Worm (Caenorhabditis elegans) whole organism, L4 larva: ENCODE measurements around the gene H35B03.1.

Experiments
- ZK546.5 ChIP-seq, 2 experiments: sonication (generic microtip); optimal IDR thresholded peaks; 2 replicates each; lab custom pipeline; 2017; ENCODE audit warnings: missing biosample characterization in 2 of 2, missing genetic modification characterization in 2 of 2
- ama-1 ChIP-seq: fragments of 150-350 bp; optimal IDR thresholded peaks from 2 replicates; lab custom pipeline; 2014; ENCODE audit warnings: inconsistent platforms, mixed read lengths
- ceh-28 ChIP-seq: fragments of 150-350 bp; optimal IDR thresholded peaks from 2 replicates; lab custom pipeline; 2014; ENCODE audit warnings: missing biosample characterization, missing genetic modification reagents, missing genetic modification characterization
- cey-2 ChIP-seq: sonication (generic microtip); optimal IDR thresholded peaks from 3 replicates; lab custom pipeline; 2017; ENCODE audit warnings: missing genetic modification characterization, mild to moderate bottlenecking, missing compliant biosample characterization, antibody characterized with exemption, borderline replicate concordance; ENCODE audit not compliant: insufficient read depth
- daf-16 ChIP-seq, 3 experiments: sonication (generic microtip); optimal IDR thresholded peaks; 2 replicates each; lab custom pipeline; 2016 to 2017; ENCODE audit warnings: missing genetic modification characterization in 3 of 3, missing genetic modification reagents in 3 of 3, mild to moderate bottlenecking in 2 of 3, missing compliant biosample characterization in 2 of 3, missing biosample characterization in 1 of 3, moderate library complexity in 1 of 3
- fkh-10 ChIP-seq: fragments of 150-350 bp; optimal IDR thresholded peaks from 2 replicates; lab custom pipeline; 2014; ENCODE audit warnings: missing biosample characterization, missing genetic modification reagents, missing genetic modification characterization
- mep-1 ChIP-seq: fragments of 150-350 bp; sonication (generic microtip); optimal IDR thresholded peaks from 3 replicates; lab custom pipeline; 2014; ENCODE audit warnings: missing biosample characterization, missing genetic modification characterization
- unc-62 ChIP-seq, 3 experiments: fragments of 150-350 bp in 1 of 3; sonication (generic microtip); optimal IDR thresholded peaks in 2 of 3; peaks in 1 of 3; 1 replicate in 1 of 3; 2 replicates in 2 of 3; lab custom pipeline; 2014 to 2017; ENCODE audit warnings: missing biosample characterization in 3 of 3, missing genetic modification characterization in 3 of 3, missing genetic modification reagents in 3 of 3, missing genotype in 1 of 3
- zfp-3 ChIP-seq: fragments of 200-800 bp; sonication (Bioruptor generic); conservative IDR thresholded peaks from 2 replicates; pipeline ENCODE4 v1.3.6; 2022; ENCODE audit warnings: missing genetic modification reagents, missing genetic modification characterization, missing compliant biosample characterization

DNA sequence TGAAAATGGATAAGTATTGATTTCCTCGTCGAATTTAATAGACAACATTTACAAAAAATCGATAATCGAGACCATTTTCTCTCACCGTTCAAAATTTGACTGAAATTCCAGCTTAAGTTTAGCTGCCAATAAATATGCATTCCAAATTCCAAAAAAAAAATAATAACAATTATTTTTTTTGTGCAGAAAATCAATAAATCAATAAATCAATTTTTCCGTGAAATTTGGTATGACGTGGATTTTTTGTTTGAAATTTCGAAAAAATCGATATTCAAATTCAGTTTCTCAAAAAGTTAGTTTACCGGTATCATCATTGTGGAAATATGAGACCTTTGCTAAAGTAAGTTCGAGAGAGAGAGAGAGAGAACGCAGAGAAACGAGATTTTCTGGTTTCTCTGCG lies 40.4 kb upstream of the H35B03.1 start, which contains the start of gene C55C3.3:
- no peak for TF ChIP-seq daf-16 (GFP tag; optimal IDR thresholded peaks at IDR 0.05; lab: Kevin White, UChicago)
- no peak for TF ChIP-seq daf-16 (tag; optimal IDR thresholded peaks at IDR 0.05; lab: Kevin White, UChicago)
- no peak for TF ChIP-seq ama-1 (lab: Kevin White, UChicago)
- TF ChIP-seq cey-2 (tag; lab: Kevin White, UChicago): no peak
- peak; percentile 99 for TF ChIP-seq ceh-28
- no peak for TF ChIP-seq unc-62 (GFP tag; optimal IDR thresholded peaks at IDR 0.05 in 1 of 2; lab: Kevin White, UChicago)
- TF ChIP-seq unc-62 (tag; optimal IDR thresholded peaks at IDR 0.05; lab: Kevin White, UChicago): no peak
- TF ChIP-seq fkh-10 (GFP tag; lab: Kevin White, UChicago): no peak
- no peak for TF ChIP-seq mep-1 (tag; lab: Kevin White, UChicago)
- TF ChIP-seq ZK546.5 (tag; optimal IDR thresholded peaks at IDR 0.05; lab: Kevin White, UChicago): no peak
- no peak for TF ChIP-seq zfp-3 (GFP tag; lab: Robert Waterston, UW)
